Fruit fly (Drosophila melanogaster): ENCODE measurements around the gene CG7542.

dm6 chr3L:17513893-17514616 is 35.6 kb upstream of the CG7542 start, which contains the start of the genes U4-U6-60K and CG7564:
- no peak for TF ChIP-seq h (optimal IDR thresholded peaks at IDR 0.05)
- TF ChIP-seq ttk (optimal IDR thresholded peaks at IDR 0.05), result no peak
- no peak for TF ChIP-seq Myc (optimal IDR thresholded peaks at IDR 0.05)

Measured in Kc167 (cell line).